Worm (Caenorhabditis elegans): ENCODE data around the gene F53E4.1.
"Not testable (repeated sequence)": the region's sequence is repeated elsewhere in the genome, so short reads cannot be mapped to it uniquely, and the experiment has no call there.

F53E4.1 gene

ce11 chrV:15644575-15644974, 23.5 kb downstream of the F53E4.1 start, which contains the start of gene str-23:
Gene str-23, plus strand, starts transcription at chrV:15644875.
- TF ChIP-seq T22C8.4 (GFP tag; IDR thresholded peaks at IDR 0.05), result no peak
- no peak for TF ChIP-seq med-1 (GFP tag; optimal IDR thresholded peaks at IDR 0.05; ENCODE audit: insufficient read depth)
- no peak for TF ChIP-seq klf-2 (GFP tag; conservative IDR thresholded peaks at IDR 0.05)
- no peak for TF ChIP-seq cog-1 (tag; optimal IDR thresholded peaks at IDR 0.05)
- no peak for TF ChIP-seq tab-1 (GFP tag; IDR thresholded peaks at IDR 0.05)
- no peak for TF ChIP-seq ztf-29 (GFP tag; IDR thresholded peaks at IDR 0.05)
- TF ChIP-seq flt-1 (GFP tag; IDR thresholded peaks at IDR 0.05), result no peak
- TF ChIP-seq ztf-23 (GFP tag; IDR thresholded peaks at IDR 0.05), result no peak
- no peak for TF ChIP-seq ref-1 (GFP tag; conservative IDR thresholded peaks at IDR 0.05)

ce11 chrV:15643192-15643591, 24.9 kb downstream of the F53E4.1 start, which contains the start of gene C55A1.4:
Gene C55A1.4, minus strand, starts transcription at chrV:15643292.
- TF ChIP-seq cog-1 (tag; optimal IDR thresholded peaks at IDR 0.05); tab-1 (GFP tag; IDR thresholded peaks at IDR 0.05); flt-1 (GFP tag; IDR thresholded peaks at IDR 0.05): not testable (repeated sequence)

DNA sequence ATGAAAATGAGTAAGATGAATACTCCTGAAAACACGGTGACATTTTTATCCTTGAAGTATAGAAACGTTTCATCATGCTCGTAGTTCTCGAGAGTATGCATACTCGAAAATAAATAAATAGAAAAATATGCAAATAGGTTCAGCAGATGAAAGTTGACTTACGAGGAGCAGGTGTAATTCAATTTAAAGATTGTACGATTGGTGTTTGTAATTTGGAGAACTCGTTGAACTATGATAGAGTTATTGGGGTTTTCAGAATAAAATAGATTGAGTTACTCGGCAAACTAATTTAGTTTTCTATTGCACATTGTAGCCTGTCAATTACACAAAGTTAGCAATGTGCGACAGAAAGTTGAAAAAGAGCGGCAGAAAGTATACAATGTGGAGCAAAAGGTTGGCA, 29.2 kb downstream of the F53E4.1 start, which contains the start of gene srz-44:
TSS of gene srz-44 (minus strand) at position 101 of the 400 bp plus-strand sequence.
- TF ChIP-seq ztf-29 (GFP tag; IDR thresholded peaks at IDR 0.05), result no peak
- no peak for TF ChIP-seq flt-1 (GFP tag; IDR thresholded peaks at IDR 0.05)
- no peak for TF ChIP-seq ref-1 (GFP tag; conservative IDR thresholded peaks at IDR 0.05)
- TF ChIP-seq cog-1 (tag; optimal IDR thresholded peaks at IDR 0.05), result no peak
- TF ChIP-seq med-1 (GFP tag; optimal IDR thresholded peaks at IDR 0.05; ENCODE audit: insufficient read depth), result no peak
- no peak for TF ChIP-seq ztf-23 (GFP tag; IDR thresholded peaks at IDR 0.05)

- no peak for TF ChIP-seq ztf-29 (GFP tag; IDR thresholded peaks at IDR 0.05)
- TF ChIP-seq med-1 (GFP tag; optimal IDR thresholded peaks at IDR 0.05; ENCODE audit: insufficient read depth), result no peak
- TF ChIP-seq flt-1 (GFP tag; IDR thresholded peaks at IDR 0.05), result no peak
- no peak for TF ChIP-seq ref-1 (GFP tag; conservative IDR thresholded peaks at IDR 0.05)
- TF ChIP-seq T22C8.4 (GFP tag; IDR thresholded peaks at IDR 0.05), result no peak
- no peak for TF ChIP-seq klf-2 (GFP tag; conservative IDR thresholded peaks at IDR 0.05)
- TF ChIP-seq ztf-23 (GFP tag; IDR thresholded peaks at IDR 0.05), result no peak
- no peak for TF ChIP-seq tab-1 (GFP tag; IDR thresholded peaks at IDR 0.05)
- no peak for TF ChIP-seq cog-1 (tag; optimal IDR thresholded peaks at IDR 0.05)
Observed at ce11 chrV:15629543-15629942, 38.6 kb downstream of the F53E4.1 start, which contains the start of gene str-248. Gene str-248, minus strand, starts transcription at chrV:15629643.

- TF ChIP-seq T22C8.4 (GFP tag; IDR thresholded peaks at IDR 0.05) (no peak), cog-1 (tag; optimal IDR thresholded peaks at IDR 0.05) (no peak), ztf-23 (GFP tag; IDR thresholded peaks at IDR 0.05) (no peak), flt-1 (GFP tag; IDR thresholded peaks at IDR 0.05) (no peak), tab-1 (GFP tag; IDR thresholded peaks at IDR 0.05) (no peak), ztf-29 (GFP tag; IDR thresholded peaks at IDR 0.05) (no peak), med-1 (GFP tag; optimal IDR thresholded peaks at IDR 0.05; ENCODE audit: insufficient read depth) (no peak), klf-2 (GFP tag; conservative IDR thresholded peaks at IDR 0.05) (no peak), ref-1 (GFP tag; conservative IDR thresholded peaks at IDR 0.05) (no peak)
Observed at ce11 chrV:15625561-15625960, 42.5 kb downstream of the F53E4.1 start, which contains the start of gene C55A1.11. Gene C55A1.11, plus strand, starts transcription at chrV:15625861.

DNA sequence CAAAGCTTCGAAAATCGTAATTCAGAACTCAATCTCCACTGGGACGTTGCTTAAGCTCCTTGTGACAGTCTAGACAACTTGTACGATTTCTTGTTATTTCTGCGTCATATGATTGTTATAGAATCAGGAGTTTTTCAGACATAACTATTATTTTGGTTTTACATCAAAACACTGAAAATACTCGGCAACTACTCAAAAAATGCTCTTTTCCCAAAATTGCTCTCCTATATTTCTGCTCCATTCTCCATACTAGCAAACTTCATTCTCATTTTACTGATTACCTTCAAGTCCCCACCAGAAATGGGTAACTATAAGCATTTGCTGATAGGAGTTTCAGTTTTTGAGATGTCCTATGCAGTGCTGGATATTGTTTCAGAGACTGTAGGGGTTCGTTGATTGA, 46.6 kb downstream of the F53E4.1 start, which contains the start of gene C55A1.1:
TSS of gene C55A1.1 (plus strand) at position 301 of the 400 bp plus-strand sequence.
- no peak for TF ChIP-seq med-1 (GFP tag; optimal IDR thresholded peaks at IDR 0.05; ENCODE audit: insufficient read depth)
- TF ChIP-seq klf-2 (GFP tag; conservative IDR thresholded peaks at IDR 0.05), result no peak
- TF ChIP-seq T22C8.4 (GFP tag; IDR thresholded peaks at IDR 0.05), result no peak
- no peak for TF ChIP-seq flt-1 (GFP tag; IDR thresholded peaks at IDR 0.05)
- TF ChIP-seq cog-1 (tag; optimal IDR thresholded peaks at IDR 0.05), result no peak
- TF ChIP-seq ztf-29 (GFP tag; IDR thresholded peaks at IDR 0.05), result no peak
- TF ChIP-seq ref-1 (GFP tag; conservative IDR thresholded peaks at IDR 0.05), result no peak
- TF ChIP-seq tab-1 (GFP tag; IDR thresholded peaks at IDR 0.05), result no peak
- TF ChIP-seq ztf-23 (GFP tag; IDR thresholded peaks at IDR 0.05), result no peak

DNA sequence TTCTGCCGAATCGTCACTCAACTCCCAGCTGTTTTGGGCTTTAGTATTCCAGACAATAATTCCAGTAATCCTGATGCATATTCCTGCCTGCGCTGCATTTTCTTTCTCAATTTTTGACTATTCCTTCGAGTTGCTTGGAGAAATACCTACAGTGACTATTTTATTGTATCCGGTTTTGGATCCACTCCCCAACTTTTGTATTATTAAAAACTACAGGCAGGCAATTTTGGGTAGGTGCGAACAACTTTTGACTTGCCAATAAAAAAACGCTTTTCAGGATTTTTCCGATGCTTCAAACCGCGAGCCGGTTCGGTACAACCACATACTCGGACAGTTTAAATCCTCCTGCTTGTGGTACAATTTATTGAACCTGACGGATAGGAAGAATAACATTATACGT, 53.6 kb downstream of the F53E4.1 start:
- TF ChIP-seq klf-2 (GFP tag; conservative IDR thresholded peaks at IDR 0.05), result no peak
- TF ChIP-seq flt-1 (GFP tag; IDR thresholded peaks at IDR 0.05), result no peak
- no peak for TF ChIP-seq tab-1 (GFP tag; IDR thresholded peaks at IDR 0.05)
- no peak for TF ChIP-seq cog-1 (tag; optimal IDR thresholded peaks at IDR 0.05)
- TF ChIP-seq med-1 (GFP tag; optimal IDR thresholded peaks at IDR 0.05; ENCODE audit: insufficient read depth), result no peak

DNA sequence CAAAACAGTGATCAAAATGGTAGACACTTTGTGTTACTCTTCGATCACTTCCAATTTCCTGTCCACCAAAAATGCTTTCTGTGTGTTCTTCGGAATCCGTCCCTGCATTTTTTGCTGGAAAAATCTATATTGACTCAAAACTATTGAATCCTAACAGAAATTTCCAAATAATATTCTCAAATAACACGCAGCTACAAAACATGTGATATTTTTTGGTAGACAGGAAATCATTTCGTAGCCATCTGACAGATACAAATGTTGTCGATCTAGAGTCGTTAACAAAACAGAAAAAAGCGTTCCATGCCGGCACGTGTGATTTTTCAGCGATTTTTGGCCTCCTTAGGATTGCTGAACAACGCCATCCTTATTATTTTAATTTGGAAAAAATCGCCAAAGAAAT, 55.2 kb downstream of the F53E4.1 start, which contains the start of gene str-263:
TSS of gene str-263 (plus strand) at position 301 of the 400 bp plus-strand sequence.
- TF ChIP-seq ztf-23 (GFP tag; IDR thresholded peaks at IDR 0.05), result no peak
- TF ChIP-seq klf-2 (GFP tag; conservative IDR thresholded peaks at IDR 0.05), result no peak
- TF ChIP-seq med-1 (GFP tag; optimal IDR thresholded peaks at IDR 0.05; ENCODE audit: insufficient read depth), result no peak
- TF ChIP-seq flt-1 (GFP tag; IDR thresholded peaks at IDR 0.05), result no peak
- TF ChIP-seq T22C8.4 (GFP tag; IDR thresholded peaks at IDR 0.05), result no peak
- no peak for TF ChIP-seq cog-1 (tag; optimal IDR thresholded peaks at IDR 0.05)
- TF ChIP-seq ref-1 (GFP tag; conservative IDR thresholded peaks at IDR 0.05), result no peak
- no peak for TF ChIP-seq ztf-29 (GFP tag; IDR thresholded peaks at IDR 0.05)
- TF ChIP-seq tab-1 (GFP tag; IDR thresholded peaks at IDR 0.05), result no peak

ce11 chrV:15610350-15610940, 57.7 kb downstream of the F53E4.1 start, which contains the start of the genes fbxa-153 and str-12:
Gene fbxa-153, minus strand, starts transcription at chrV:15610384.
Gene str-12, plus strand, starts transcription at chrV:15610890.
- TF ChIP-seq med-1 (GFP tag; optimal IDR thresholded peaks at IDR 0.05; ENCODE audit: insufficient read depth) (no peak), ref-1 (GFP tag; conservative IDR thresholded peaks at IDR 0.05) (no peak), klf-2 (GFP tag; conservative IDR thresholded peaks at IDR 0.05) (no peak), T22C8.4 (GFP tag; IDR thresholded peaks at IDR 0.05) (no peak), tab-1 (GFP tag; IDR thresholded peaks at IDR 0.05) (no peak), flt-1 (GFP tag; IDR thresholded peaks at IDR 0.05) (peak; percentile 45), cog-1 (tag; optimal IDR thresholded peaks at IDR 0.05) (peak; percentile 22)
